Fruit fly (Drosophila melanogaster): ENCODE measurements around the gene CG42613.
A peak's percentile ranks its signal among the peaks of the same experiment; 100 is the strongest.

The CG42613 gene

dm6 chr3R:18928918-18929705, at the start of gene CG42613 (continued):
- TF ChIP-seq hkb (optimal IDR thresholded peaks at IDR 0.05) (no peak), hkb (GFP tag; IDR thresholded peaks at IDR 0.05) (peak; percentile 70), CG4854 (GFP tag; optimal IDR thresholded peaks at IDR 0.05) (no peak), CG2116 (GFP tag; optimal IDR thresholded peaks at IDR 0.05) (peak; percentile 82), Chrac-16 (GFP tag; optimal IDR thresholded peaks at IDR 0.05) (no peak), CG8765 (GFP tag; IDR thresholded peaks at IDR 0.05) (no peak), nau (GFP tag; optimal IDR thresholded peaks at IDR 0.05) (peak; percentile 66), oc (tag; optimal IDR thresholded peaks at IDR 0.05) (peak; percentile 19), Abd-B (GFP tag; optimal IDR thresholded peaks at IDR 0.05) (no peak), bbx (GFP tag; IDR thresholded peaks at IDR 0.05; ENCODE audit: partially characterized antibody) (peak; percentile 75), twi (tag; optimal IDR thresholded peaks at IDR 0.05) (peak; percentile 46), da (GFP tag; optimal IDR thresholded peaks at IDR 0.05) (no peak), Six4 (GFP tag; optimal IDR thresholded peaks at IDR 0.05) (peak; percentile 13), vnd (GFP tag; IDR thresholded peaks at IDR 0.05; ENCODE audit: partially characterized antibody) (no peak), zen (tag; optimal IDR thresholded peaks at IDR 0.05) (peak; percentile 77), ash1 (GFP tag; optimal IDR thresholded peaks at IDR 0.05) (no peak), crc (GFP tag; optimal IDR thresholded peaks at IDR 0.05) (peak; percentile 23), CG7745 (tag; optimal IDR thresholded peaks at IDR 0.05) (no peak), slou (GFP tag; optimal IDR thresholded peaks at IDR 0.05) (no peak), Neu2 (GFP tag; optimal IDR thresholded peaks at IDR 0.05; ENCODE audit: borderline replicate concordance) (no peak), kay (GFP tag; optimal IDR thresholded peaks at IDR 0.05) (no peak), ab (GFP tag; optimal IDR thresholded peaks at IDR 0.05) (peak; percentile 29), Dip3 (GFP tag; optimal IDR thresholded peaks at IDR 0.05) (peak; percentile 18), crp (GFP tag; optimal IDR thresholded peaks at IDR 0.05) (no peak), CG3281 (GFP tag; optimal IDR thresholded peaks at IDR 0.05) (peak; percentile 79), tap (tag; optimal IDR thresholded peaks at IDR 0.05) (peak; percentile 47), exex (tag; optimal IDR thresholded peaks at IDR 0.05) (no peak), sd (tag; optimal IDR thresholded peaks at IDR 0.05) (no peak), dysf (GFP tag; IDR thresholded peaks at IDR 0.05) (peak; percentile 45; the same call in 2 of the 3 replicates), Mrtf (GFP tag; IDR thresholded peaks at IDR 0.05) (no peak), CG8944 (GFP tag; optimal IDR thresholded peaks at IDR 0.05) (peak; percentile 20), Xrp1 (GFP tag; IDR thresholded peaks at IDR 0.05) (peak; percentile 5; the same call in 1 of the 2 replicates), CG2120 (GFP tag; optimal IDR thresholded peaks at IDR 0.05) (no peak), CG13296 (GFP tag; optimal IDR thresholded peaks at IDR 0.05) (peak; percentile 66), bigmax (GFP tag; optimal IDR thresholded peaks at IDR 0.05) (peak; percentile 14), Dbx (GFP tag; IDR thresholded peaks at IDR 0.05) (peak; percentile 49; the same call in 2 of the 3 replicates), CTCF (GFP tag; optimal IDR thresholded peaks at IDR 0.05) (peak; percentile 53), Doc3 (GFP tag; IDR thresholded peaks at IDR 0.05; ENCODE audit: partially characterized antibody) (peak; percentile 69), CG15011 (GFP tag; optimal IDR thresholded peaks at IDR 0.05) (no peak), p53 (GFP tag; optimal IDR thresholded peaks at IDR 0.05) (peak; percentile 50), sim (GFP tag; IDR thresholded peaks at IDR 0.05) (no peak), CG3163 (GFP tag; optimal IDR thresholded peaks at IDR 0.05) (peak; percentile 89), aop (GFP tag; IDR thresholded peaks at IDR 0.05) (peak; percentile 75), fru (optimal IDR thresholded peaks at IDR 0.05) (no peak), CG34376 (GFP tag; optimal IDR thresholded peaks at IDR 0.05) (peak; percentile 21), CG16779 (GFP tag; IDR thresholded peaks at IDR 0.05) (no peak), CG7372 (GFP tag; IDR thresholded peaks at IDR 0.05) (0 out of 2 replicates have a peak, but pooled peaks have one; percentile 10), ro (GFP tag; IDR thresholded peaks at IDR 0.05) (peak; percentile 18; the same call in 1 of the 2 replicates), disco-r (GFP tag; optimal IDR thresholded peaks at IDR 0.05) (peak; percentile 47), gro (GFP tag; optimal IDR thresholded peaks at IDR 0.05) (no peak), CG3838 (GFP tag; optimal IDR thresholded peaks at IDR 0.05) (no peak)
